Worm (Caenorhabditis elegans) whole organism, young adult: ENCODE measurements around the gene C43C3.4.

ENCODE experiments used
- ama-1 ChIP-seq, 3 experiments: fragments of 150-350 bp in 1 of 3; sonication (generic microtip) in 2 of 3; optimal IDR thresholded peaks; 2 replicates each; lab custom pipeline; 2014 to 2018; ENCODE audit warnings: missing biosample characterization in 2 of 3, missing genetic modification characterization in 2 of 3, missing genetic modification reagents in 2 of 3
- egl-44 ChIP-seq: fragments of 200-800 bp; sonication (Bioruptor generic); IDR thresholded peaks from 2 replicates; pipeline ENCODE4 v1.3.6; 2022; ENCODE audit warnings: missing genetic modification reagents, missing genetic modification characterization, missing compliant biosample characterization

DNA sequence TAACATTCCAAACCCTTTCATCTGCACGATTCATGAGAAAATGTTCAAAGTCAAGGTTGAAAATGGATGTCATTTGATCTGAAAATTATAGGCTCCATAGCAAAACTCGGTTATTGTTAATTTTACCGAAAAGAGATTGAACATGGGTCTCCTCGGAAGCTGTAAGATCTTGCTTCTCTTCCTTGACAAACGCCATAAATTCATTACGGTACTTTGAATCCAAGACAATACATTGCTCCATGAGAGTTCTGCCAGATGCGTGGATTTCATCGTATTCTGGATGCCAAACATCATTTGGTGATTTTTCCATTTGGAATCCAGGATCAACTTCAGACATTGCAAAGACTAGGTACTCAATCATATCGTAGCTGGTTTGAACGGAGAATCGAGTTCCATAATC is 8.8 kb downstream of the C43C3.4 start:
- TF ChIP-seq ama-1 (optimal IDR thresholded peaks at IDR 0.05; lab: Kevin White, UChicago) (no peak), ama-1 (GFP tag; optimal IDR thresholded peaks at IDR 0.05; lab: Kevin White, UChicago) (no peak), egl-44 (GFP tag; lab: Robert Waterston, UW) (no peak)
